Worm (Caenorhabditis elegans) whole organism, L4 larva: ENCODE data around the gene fbxb-48.

ENCODE experiments used
- aha-1 ChIP-seq: fragments of 150-350 bp; peaks from one replicate; lab custom pipeline; 2014; ENCODE audit warnings: missing biosample characterization, missing genetic modification characterization
- arid-1 ChIP-seq: fragments of 200-800 bp; sonication (Bioruptor generic); conservative IDR thresholded peaks from 2 replicates; pipeline ENCODE4 v1.3.6; 2022; ENCODE audit warnings: missing genetic modification reagents, missing genetic modification characterization, missing compliant biosample characterization
- nhr-10 ChIP-seq: fragments of 150-350 bp; optimal IDR thresholded peaks from 2 replicates; lab custom pipeline; 2014; ENCODE audit warnings: missing biosample characterization, missing genetic modification characterization
- pqm-1 ChIP-seq: sonication (generic microtip); optimal IDR thresholded peaks from 2 replicates; lab custom pipeline; 2017; ENCODE audit warnings: missing biosample characterization, missing genetic modification characterization
- snpc-4 ChIP-seq: fragments of 150-350 bp; optimal IDR thresholded peaks from 2 replicates; lab custom pipeline; 2014; ENCODE audit warnings: missing biosample characterization, missing genetic modification characterization
- unc-62 ChIP-seq, 3 experiments: fragments of 150-350 bp in 1 of 3; sonication (generic microtip); optimal IDR thresholded peaks in 2 of 3; peaks in 1 of 3; 1 replicate in 1 of 3; 2 replicates in 2 of 3; lab custom pipeline; 2014 to 2017; ENCODE audit warnings: missing biosample characterization in 3 of 3, missing genetic modification characterization in 3 of 3, missing genetic modification reagents in 3 of 3, missing genotype in 1 of 3
- ztf-11 ChIP-seq: fragments of 150-350 bp; optimal IDR thresholded peaks from 2 replicates; lab custom pipeline; 2014; ENCODE audit warnings: missing biosample characterization, missing genetic modification characterization

- TF ChIP-seq aha-1 (tag; lab: Kevin White, UChicago): no peak
- no peak for TF ChIP-seq arid-1 (GFP tag; lab: Robert Waterston, UW)
- TF ChIP-seq pqm-1: no peak
- TF ChIP-seq nhr-10 (tag; lab: Kevin White, UChicago): no peak
- no peak for TF ChIP-seq ztf-11
- no peak for TF ChIP-seq snpc-4 (tag; lab: Kevin White, UChicago)
- peak in 1 of 2 experiments; percentile 93 for TF ChIP-seq unc-62 (GFP tag; optimal IDR thresholded peaks at IDR 0.05 in 1 of 2; lab: Kevin White, UChicago)
- TF ChIP-seq unc-62 (tag; optimal IDR thresholded peaks at IDR 0.05; lab: Kevin White, UChicago): no peak
These were observed 47.7 kb upstream of the fbxb-48 start for ce11 chrII:1766715-1767114.
